Worm (Caenorhabditis elegans) whole organism, L4 larva: ENCODE results near the gene cyp-35B3.

Experiments
- D1046.2 ChIP-seq: fragments of 200-800 bp; sonication (Bioruptor generic); IDR thresholded peaks from 2 replicates; pipeline ENCODE4 v1.3.6; 2022; ENCODE audit warnings: missing genetic modification characterization, missing compliant biosample characterization
- F26F4.8 ChIP-seq: fragments of 200-800 bp; sonication (Bioruptor generic); conservative IDR thresholded peaks from 2 replicates; pipeline ENCODE4 v1.3.6; 2022; ENCODE audit warnings: missing genetic modification characterization, missing compliant biosample characterization
- T20F7.1 ChIP-seq: fragments of 200-800 bp; sonication (Bioruptor generic); optimal IDR thresholded peaks from 2 replicates; lab custom pipeline; 2018; ENCODE audit warnings: mild to moderate bottlenecking, missing genetic modification characterization, missing compliant biosample characterization
- T26A8.4 ChIP-seq: fragments of 200-800 bp; sonication (Bioruptor generic); IDR thresholded peaks from 2 replicates; pipeline ENCODE4 v1.3.6; 2022; ENCODE audit warnings: missing genetic modification characterization, missing compliant biosample characterization
- Y48G9A.11 ChIP-seq: fragments of 200-800 bp; sonication (Bioruptor generic); IDR thresholded peaks from 2 replicates; pipeline ENCODE4 v1.3.6; 2022; ENCODE audit warnings: missing genetic modification reagents, missing genetic modification characterization, missing compliant biosample characterization
- ZK337.2 ChIP-seq: fragments of 200-800 bp; sonication (Bioruptor generic); IDR thresholded peaks from 2 replicates; pipeline ENCODE4 v1.3.6; 2022; ENCODE audit warnings: missing genetic modification reagents, missing genetic modification characterization, missing compliant biosample characterization
- ZK546.5 ChIP-seq, 2 experiments: sonication (generic microtip); optimal IDR thresholded peaks; 2 replicates each; lab custom pipeline; 2017; ENCODE audit warnings: missing biosample characterization in 2 of 2, missing genetic modification characterization in 2 of 2
- aha-1 ChIP-seq: fragments of 150-350 bp; peaks from one replicate; lab custom pipeline; 2014; ENCODE audit warnings: missing biosample characterization, missing genetic modification characterization
- arid-1 ChIP-seq: fragments of 200-800 bp; sonication (Bioruptor generic); conservative IDR thresholded peaks from 2 replicates; pipeline ENCODE4 v1.3.6; 2022; ENCODE audit warnings: missing genetic modification reagents, missing genetic modification characterization, missing compliant biosample characterization
- cey-2 ChIP-seq: sonication (generic microtip); optimal IDR thresholded peaks from 3 replicates; lab custom pipeline; 2017; ENCODE audit warnings: missing genetic modification characterization, mild to moderate bottlenecking, missing compliant biosample characterization, antibody characterized with exemption, borderline replicate concordance; ENCODE audit not compliant: insufficient read depth
- ctbp-1 ChIP-seq: fragments of 200-800 bp; sonication (Bioruptor generic); IDR thresholded peaks from 2 replicates; pipeline ENCODE4 v1.3.6; 2022; ENCODE audit warnings: missing genetic modification reagents, missing genetic modification characterization, missing compliant biosample characterization
- daf-16 ChIP-seq, 3 experiments: sonication (generic microtip); optimal IDR thresholded peaks; 2 replicates each; lab custom pipeline; 2016 to 2017; ENCODE audit warnings: missing genetic modification characterization in 3 of 3, missing genetic modification reagents in 3 of 3, mild to moderate bottlenecking in 2 of 3, missing compliant biosample characterization in 2 of 3, missing biosample characterization in 1 of 3, moderate library complexity in 1 of 3
- dmd-6 ChIP-seq: fragments of 200-800 bp; sonication (Bioruptor generic); IDR thresholded peaks from 2 replicates; pipeline ENCODE4 v1.3.6; 2022; ENCODE audit warnings: missing genetic modification reagents, missing genetic modification characterization, missing compliant biosample characterization
- duxl-1 ChIP-seq: sonication (generic microtip); optimal IDR thresholded peaks from 2 replicates; lab custom pipeline; 2016; ENCODE audit warnings: mild to moderate bottlenecking, missing genetic modification characterization, moderate library complexity, missing compliant biosample characterization; ENCODE audit not compliant: poor library complexity
- dve-1 ChIP-seq: sonication (generic microtip); optimal IDR thresholded peaks from 2 replicates; lab custom pipeline; 2017; ENCODE audit warnings: antibody characterized with exemption, mild to moderate bottlenecking, missing genetic modification characterization, missing compliant biosample characterization; ENCODE audit not compliant: insufficient read depth
- egl-27 ChIP-seq: sonication (generic microtip); optimal IDR thresholded peaks from 3 replicates; lab custom pipeline; 2017; ENCODE audit warnings: missing biosample characterization, missing genetic modification reagents, missing genetic modification characterization
- fos-1 ChIP-seq: fragments of 150-350 bp; optimal IDR thresholded peaks from 2 replicates; lab custom pipeline; 2014; ENCODE audit warnings: missing biosample characterization, missing genetic modification characterization
- hlh-11 ChIP-seq: fragments of 200-800 bp; sonication (Bioruptor generic); optimal IDR thresholded peaks from 2 replicates; lab custom pipeline; 2018; ENCODE audit warnings: mild to moderate bottlenecking, missing genetic modification characterization, missing compliant biosample characterization
- lin-1 ChIP-seq: fragments of 200-800 bp; sonication (Bioruptor generic); IDR thresholded peaks from 2 replicates; pipeline ENCODE4 v1.3.6; 2022; ENCODE audit warnings: missing genetic modification reagents, missing genetic modification characterization, missing compliant biosample characterization
- lir-3 ChIP-seq: sonication (generic microtip); optimal IDR thresholded peaks from 2 replicates; lab custom pipeline; 2016; ENCODE audit warnings: mild to moderate bottlenecking, missing genetic modification characterization, missing compliant biosample characterization
- lsy-2 ChIP-seq, 2 experiments: fragments of 150-350 bp in 1 of 2; sonication (generic microtip) in 1 of 2; optimal IDR thresholded peaks; 2 replicates each; lab custom pipeline; 2014 to 2017; ENCODE audit warnings: missing biosample characterization in 2 of 2, missing genetic modification characterization in 2 of 2
- mdl-1 ChIP-seq, 2 experiments: fragments of 150-350 bp in 1 of 2; sonication (generic microtip) in 1 of 2; optimal IDR thresholded peaks; 2 replicates each; lab custom pipeline; 2014 to 2017; ENCODE audit warnings: missing biosample characterization in 2 of 2, missing genetic modification characterization in 2 of 2
- mep-1 ChIP-seq: fragments of 150-350 bp; sonication (generic microtip); optimal IDR thresholded peaks from 3 replicates; lab custom pipeline; 2014; ENCODE audit warnings: missing biosample characterization, missing genetic modification characterization
- mes-2 ChIP-seq: sonication (generic microtip); optimal IDR thresholded peaks from 2 replicates; lab custom pipeline; 2016; ENCODE audit warnings: missing genotype, mild to moderate bottlenecking, missing genetic modification characterization, missing compliant biosample characterization; ENCODE audit not compliant: poor library complexity, severe bottlenecking
- nhr-102 ChIP-seq: sonication (generic microtip); optimal IDR thresholded peaks from 2 replicates; lab custom pipeline; 2016; ENCODE audit warnings: mild to moderate bottlenecking, missing genetic modification characterization, moderate library complexity, missing compliant biosample characterization
- nhr-28 ChIP-seq: fragments of 150-350 bp; optimal IDR thresholded peaks from 2 replicates; lab custom pipeline; 2014; ENCODE audit warnings: missing biosample characterization, missing genetic modification characterization
- nhr-77 ChIP-seq: fragments of 150-350 bp; optimal IDR thresholded peaks from 2 replicates; lab custom pipeline; 2014; ENCODE audit warnings: missing biosample characterization, missing genetic modification characterization
- sdz-12 ChIP-seq: fragments of 200-800 bp; sonication (Bioruptor generic); optimal IDR thresholded peaks from 2 replicates; lab custom pipeline; 2018; ENCODE audit warnings: mild to moderate bottlenecking, missing genetic modification characterization, missing compliant biosample characterization
- set-16 ChIP-seq: fragments of 200-800 bp; sonication (Bioruptor generic); IDR thresholded peaks from 2 replicates; pipeline ENCODE4 v1.3.6; 2022; ENCODE audit warnings: missing genetic modification reagents, missing genetic modification characterization, missing compliant biosample characterization
- tra-1 ChIP-seq: fragments of 200-800 bp; sonication (Bioruptor generic); IDR thresholded peaks from 2 replicates; pipeline ENCODE4 v1.3.6; 2022; ENCODE audit warnings: missing genetic modification reagents, missing genetic modification characterization, missing compliant biosample characterization
- unc-130 ChIP-seq: sonication (generic microtip); optimal IDR thresholded peaks from 2 replicates; lab custom pipeline; 2016; ENCODE audit warnings: missing genetic modification reagents, missing genetic modification characterization, missing compliant biosample characterization
- ztf-7 ChIP-seq: fragments of 150-350 bp; optimal IDR thresholded peaks from 2 replicates; lab custom pipeline; 2014; ENCODE audit warnings: missing biosample characterization, missing genetic modification characterization

The cyp-35B3 gene

DNA sequence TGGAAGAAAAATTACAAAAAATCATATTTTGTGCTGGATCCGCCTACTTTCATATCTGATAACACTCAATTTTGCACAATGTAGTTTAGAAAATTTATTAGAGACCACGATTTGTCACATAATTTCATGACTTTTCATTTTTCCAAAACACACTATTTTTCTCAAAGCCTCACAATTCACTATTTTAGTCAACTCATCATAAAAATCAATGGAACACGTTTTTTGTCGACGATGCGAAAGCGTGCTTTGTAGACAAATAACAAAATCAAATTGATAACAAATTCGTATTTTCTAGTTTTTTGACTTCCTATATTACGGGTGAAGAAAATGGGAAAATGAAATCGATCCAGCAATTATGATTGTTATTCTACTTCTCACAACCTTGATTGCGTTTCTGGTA, 3.3 kb upstream of the cyp-35B3 start, which contains the start of gene cyp-35B2:
Gene cyp-35B2, plus strand, starts transcription at position 301 of the 400 bp plus-strand sequence.
- TF ChIP-seq nhr-28 (tag; lab: Kevin White, UChicago) (peak; percentile 34), F26F4.8 (GFP tag; lab: Robert Waterston, UW) (no peak), mep-1 (tag; lab: Kevin White, UChicago) (no peak)

DNA sequence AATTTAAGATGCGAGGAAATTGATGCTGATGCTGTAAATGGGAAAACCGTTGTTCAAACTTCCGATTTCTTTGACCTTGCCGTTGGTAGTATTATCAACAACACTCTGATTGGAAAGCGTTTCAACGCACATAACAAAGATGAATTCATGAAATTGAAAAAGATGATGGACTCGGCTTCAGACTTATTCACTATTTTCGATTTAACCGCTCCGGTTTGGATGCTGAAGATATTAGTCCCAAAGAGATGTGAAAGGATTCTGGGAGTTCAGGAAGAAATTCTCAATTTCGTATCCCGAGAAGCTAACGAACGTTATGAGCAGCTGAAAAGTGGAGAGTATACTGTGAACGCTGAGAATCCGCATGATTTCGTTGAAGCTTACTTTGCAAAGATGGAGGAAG, 1.8 kb upstream of the cyp-35B3 start:
- TF ChIP-seq aha-1 (tag; lab: Kevin White, UChicago): peak; percentile 97
- no peak for TF ChIP-seq ZK546.5 (tag; optimal IDR thresholded peaks at IDR 0.05; lab: Kevin White, UChicago)

DNA sequence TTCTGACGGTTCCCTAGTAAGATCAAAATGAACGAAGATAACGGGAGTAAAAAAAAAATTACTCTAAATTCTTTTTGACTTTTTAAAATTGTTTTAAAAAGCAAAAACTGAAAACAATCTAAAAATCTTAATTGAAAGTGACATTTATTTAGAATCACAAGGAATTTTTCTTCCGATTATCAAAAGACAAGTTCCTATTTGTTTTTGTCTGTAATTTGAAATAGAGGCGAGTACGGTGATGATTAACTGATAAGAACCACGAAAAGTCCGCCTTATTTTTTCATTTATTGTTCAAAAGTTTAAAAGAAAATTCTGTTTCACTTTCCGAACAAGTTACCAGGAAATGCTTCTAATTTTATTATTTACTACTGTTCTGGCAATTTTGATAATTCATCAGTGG, 4.6 kb downstream of the cyp-35B3 start, which contains the start of gene dach-1:
Gene dach-1, plus strand, starts transcription at position 301 of the 400 bp plus-strand sequence.
- TF ChIP-seq lsy-2 (tag; optimal IDR thresholded peaks at IDR 0.05; lab: Kevin White, UChicago): no peak
- no peak for TF ChIP-seq ZK337.2 (GFP tag; lab: Robert Waterston, UW)
- TF ChIP-seq daf-16 (GFP tag; optimal IDR thresholded peaks at IDR 0.05; lab: Kevin White, UChicago): no peak
- peak; percentile 66 for TF ChIP-seq daf-16 (tag; optimal IDR thresholded peaks at IDR 0.05; lab: Kevin White, UChicago)
- TF ChIP-seq aha-1 (tag; lab: Kevin White, UChicago): peak; percentile 65

ce11 chrV:3953739-3954138, 8.6 kb downstream of the cyp-35B3 start, which contains the start of gene str-247:
Gene str-247, plus strand, starts transcription at chrV:3954039.
- TF ChIP-seq arid-1 (GFP tag; lab: Robert Waterston, UW) (no peak), cey-2 (tag; lab: Kevin White, UChicago) (no peak), sdz-12 (GFP tag; lab: Kevin White, UChicago) (no peak), ctbp-1 (GFP tag; lab: Robert Waterston, UW) (no peak), T20F7.1 (no peak), tra-1 (GFP tag; lab: Robert Waterston, UW) (no peak), nhr-77 (no peak), mes-2 (tag; lab: Kevin White, UChicago) (no peak), aha-1 (tag; lab: Kevin White, UChicago) (no peak), ztf-7 (tag; lab: Kevin White, UChicago) (no peak)

- TF ChIP-seq mep-1 (tag; lab: Kevin White, UChicago) (no peak), nhr-28 (tag; lab: Kevin White, UChicago) (peak; percentile 49)
Measured at ce11 chrV:3957608-3958007, 12.5 kb downstream of the cyp-35B3 start, which contains the start of gene cyp-34A5. Gene cyp-34A5, minus strand, starts transcription at chrV:3957708.

ce11 chrV:3961235-3961634, 16.1 kb downstream of the cyp-35B3 start, which contains the start of gene cyp-34A6:
Gene cyp-34A6, minus strand, starts transcription at chrV:3961335.
- TF ChIP-seq lir-3 (tag; lab: Kevin White, UChicago): no peak
- no peak for TF ChIP-seq daf-16 (GFP tag; optimal IDR thresholded peaks at IDR 0.05; lab: Kevin White, UChicago)
- peak; percentile 49 for TF ChIP-seq daf-16 (tag; optimal IDR thresholded peaks at IDR 0.05; lab: Kevin White, UChicago)
- no peak for TF ChIP-seq fos-1 (tag; lab: Kevin White, UChicago)
- TF ChIP-seq set-16 (GFP tag; lab: Robert Waterston, UW): no peak

DNA sequence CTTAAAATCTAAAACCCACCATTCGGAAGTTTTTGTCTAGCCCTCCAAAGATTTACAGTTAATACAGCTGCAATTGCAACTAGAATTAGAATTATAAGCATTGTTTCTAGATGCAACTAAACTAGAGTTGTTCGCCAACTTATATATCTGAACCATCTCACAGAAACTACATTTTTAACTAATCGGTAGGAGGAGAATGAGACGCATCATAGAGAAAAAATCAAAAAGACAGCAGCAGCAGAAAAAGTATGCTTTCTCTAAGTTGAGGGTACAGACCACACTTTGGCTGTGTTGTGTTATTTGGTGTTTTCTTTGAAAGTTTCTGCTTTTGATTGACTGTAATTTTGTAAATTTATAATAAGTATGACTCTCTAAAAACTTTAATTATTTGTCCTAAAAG, 18.6 kb downstream of the cyp-35B3 start, which contains the start of gene cyp-34A7:
Gene cyp-34A7, minus strand, starts transcription at position 101 of the 400 bp plus-strand sequence.
- TF ChIP-seq tra-1 (GFP tag; lab: Robert Waterston, UW) (no peak), nhr-28 (tag; lab: Kevin White, UChicago) (peak; percentile 42)

DNA sequence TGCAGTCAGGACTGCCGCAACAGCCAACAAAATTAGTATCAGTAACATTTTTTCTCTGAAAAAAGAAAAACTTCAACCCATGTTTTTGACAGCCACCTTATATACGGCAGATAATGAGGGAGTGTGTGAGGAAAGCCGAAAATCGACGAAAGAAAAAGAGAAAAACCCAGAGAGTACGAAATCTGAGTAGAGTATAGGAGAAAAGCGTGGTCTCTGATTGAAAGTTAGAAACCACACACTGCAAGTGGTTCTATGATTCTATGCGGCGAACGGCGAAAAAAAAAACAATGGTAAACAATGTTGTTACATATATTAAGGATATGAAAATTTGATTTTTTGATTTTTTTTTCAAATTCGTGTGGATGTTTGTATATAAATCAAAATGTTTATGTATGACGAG, 22.6 kb downstream of the cyp-35B3 start, which contains the start of gene cyp-34A8:
Gene cyp-34A8, minus strand, starts transcription at position 62 of the 400 bp plus-strand sequence.
- TF ChIP-seq cey-2 (tag; lab: Kevin White, UChicago) (no peak), T26A8.4 (no peak), mdl-1 (tag; optimal IDR thresholded peaks at IDR 0.05; lab: Kevin White, UChicago) (peak in 1 of 2 experiments; percentile 24), egl-27 (tag; lab: Kevin White, UChicago) (no peak), duxl-1 (tag; lab: Kevin White, UChicago) (no peak), daf-16 (GFP tag; optimal IDR thresholded peaks at IDR 0.05; lab: Kevin White, UChicago) (no peak), daf-16 (tag; optimal IDR thresholded peaks at IDR 0.05; lab: Kevin White, UChicago) (peak; percentile 2), lin-1 (GFP tag; lab: Robert Waterston, UW) (no peak), unc-130 (GFP tag; lab: Kevin White, UChicago) (no peak), nhr-28 (tag; lab: Kevin White, UChicago) (peak; percentile 79), nhr-102 (tag; lab: Kevin White, UChicago) (peak; percentile 24), hlh-11 (peak; percentile 4), nhr-77 (peak; percentile 84), dve-1 (peak; percentile 57), Y48G9A.11 (GFP tag; lab: Robert Waterston, UW) (no peak), D1046.2 (GFP tag; lab: Robert Waterston, UW) (no peak), dmd-6 (GFP tag; lab: Robert Waterston, UW) (peak; percentile 52; the same call in 1 of the 2 replicates)
